Worm (Caenorhabditis elegans) whole organism, mixed stage, embryonic: ENCODE data around the gene vit-6.

Source experiments
- M03D4.4 ChIP-seq: sonication (generic microtip); optimal IDR thresholded peaks from 2 replicates; lab custom pipeline; 2017; ENCODE audit warnings: mild to moderate bottlenecking, missing genetic modification characterization, missing compliant biosample characterization
- bed-3 ChIP-seq: fragments of 200-800 bp; sonication (Bioruptor generic); optimal IDR thresholded peaks from 3 replicates; lab custom pipeline; 2018; ENCODE audit warnings: mild to moderate bottlenecking, missing genetic modification characterization, moderate library complexity, missing compliant biosample characterization
- ces-1 ChIP-seq: fragments of 150-350 bp; optimal IDR thresholded peaks from 2 replicates; lab custom pipeline; 2014; ENCODE audit warnings: missing biosample characterization, missing genetic modification reagents, missing genetic modification characterization
- zip-8 ChIP-seq: fragments of 150-350 bp; optimal IDR thresholded peaks from 2 replicates; lab custom pipeline; 2014; ENCODE audit warnings: missing biosample characterization, missing genetic modification characterization
- ztf-11 ChIP-seq: fragments of 150-350 bp; optimal IDR thresholded peaks from 2 replicates; lab custom pipeline; 2014; ENCODE audit warnings: missing biosample characterization, missing genetic modification characterization

- TF ChIP-seq zip-8 (tag; lab: Kevin White, UChicago), result no peak
- no peak for TF ChIP-seq ztf-11 (tag; lab: Kevin White, UChicago)
- no peak for TF ChIP-seq bed-3 (GFP tag; lab: Kevin White, UChicago)
- TF ChIP-seq ces-1 (GFP tag; lab: Kevin White, UChicago), result no peak
- TF ChIP-seq M03D4.4 (tag; lab: Kevin White, UChicago), result no peak
Measured at ce11 chrIV:8243599-8243998, 17.4 kb upstream of the vit-6 start, which contains the start of gene T09A12.8.
